Worm (Caenorhabditis elegans): ENCODE results near the gene ykt-6.

DNA sequence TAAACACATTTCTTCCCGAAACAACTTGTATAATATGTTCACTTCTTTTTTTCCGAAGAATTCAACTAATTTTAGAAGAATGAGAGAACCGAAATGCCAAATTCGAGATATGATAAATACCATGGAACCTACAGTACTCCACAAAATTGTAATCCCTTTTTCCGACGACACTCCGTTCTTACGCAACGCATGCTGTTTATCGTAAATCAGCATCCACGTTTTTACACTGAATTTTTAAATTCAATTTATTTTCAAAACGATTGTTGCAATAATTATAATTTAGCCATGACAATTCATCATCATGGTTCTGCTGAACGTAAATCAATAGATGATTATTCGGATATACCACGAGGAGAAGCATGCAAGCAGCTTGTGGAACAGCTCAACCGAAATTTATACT, 6.2 kb downstream of the ykt-6 start, which contains the start of gene B0361.3:
- no peak for TF ChIP-seq nhr-76 (tag; optimal IDR thresholded peaks at IDR 0.05)
- TF ChIP-seq sea-2 (GFP tag; optimal IDR thresholded peaks at IDR 0.05) = no peak
- TF ChIP-seq ceh-28 (tag; optimal IDR thresholded peaks at IDR 0.05) = no peak
